Worm (Caenorhabditis elegans) whole organism, young adult: ENCODE results near the gene W05B10.6.

ENCODE experiments used
- B0261.1 ChIP-seq: sonication (generic microtip); optimal IDR thresholded peaks from 2 replicates; lab custom pipeline; 2016; ENCODE audit warnings: mild to moderate bottlenecking, missing genetic modification characterization, moderate library complexity, missing compliant biosample characterization
- F10E7.11 ChIP-seq: sonication (generic microtip); optimal IDR thresholded peaks from 2 replicates; lab custom pipeline; 2017; ENCODE audit warnings: mild to moderate bottlenecking, missing genetic modification characterization, moderate library complexity, missing compliant biosample characterization
- F37B4.10 ChIP-seq: fragments of 200-800 bp; sonication (Bioruptor generic); IDR thresholded peaks from 2 replicates; pipeline ENCODE4 v1.3.6; 2022; ENCODE audit warnings: missing genetic modification characterization, missing compliant biosample characterization
- F39B2.1 ChIP-seq: fragments of 200-800 bp; sonication (Bioruptor generic); IDR thresholded peaks from 2 replicates; pipeline ENCODE4 v1.3.6; 2022; ENCODE audit warnings: missing genetic modification reagents, missing genetic modification characterization, missing compliant biosample characterization
- F52B5.7 ChIP-seq: sonication (generic microtip); optimal IDR thresholded peaks from 2 replicates; lab custom pipeline; 2016; ENCODE audit warnings: mild to moderate bottlenecking, missing genetic modification characterization, missing compliant biosample characterization
- F55B11.4 ChIP-seq: sonication (generic microtip); optimal IDR thresholded peaks from 2 replicates; lab custom pipeline; 2016; ENCODE audit warnings: missing compliant biosample characterization, missing genetic modification characterization, borderline replicate concordance; ENCODE audit not compliant: insufficient read depth
- K12H6.12 ChIP-seq: fragments of 200-800 bp; sonication (Bioruptor generic); optimal IDR thresholded peaks from 2 replicates; lab custom pipeline; 2018; ENCODE audit warnings: mild to moderate bottlenecking, missing genetic modification characterization, missing compliant biosample characterization
- Y56A3A.18 ChIP-seq: fragments of 200-800 bp; sonication (Bioruptor generic); IDR thresholded peaks from 2 replicates; pipeline ENCODE4 v1.3.6; 2022; ENCODE audit warnings: missing genetic modification reagents, missing genetic modification characterization, missing compliant biosample characterization
- Y79H2A.3 ChIP-seq: fragments of 200-800 bp; sonication (Bioruptor generic); conservative IDR thresholded peaks from 2 replicates; pipeline ENCODE4 v1.3.6; 2022; ENCODE audit warnings: missing genetic modification reagents, missing genetic modification characterization, missing compliant biosample characterization
- Y95B8A.8 ChIP-seq: fragments of 200-800 bp; sonication (Bioruptor generic); IDR thresholded peaks from 2 replicates; pipeline ENCODE4 v1.3.6; 2022; ENCODE audit warnings: missing genetic modification reagents, missing genetic modification characterization, missing compliant biosample characterization
- ama-1 ChIP-seq, 3 experiments: fragments of 150-350 bp in 1 of 3; sonication (generic microtip) in 2 of 3; optimal IDR thresholded peaks; 2 replicates each; lab custom pipeline; 2014 to 2018; ENCODE audit warnings: missing biosample characterization in 2 of 3, missing genetic modification characterization in 2 of 3, missing genetic modification reagents in 2 of 3
- aptf-3 ChIP-seq: fragments of 200-800 bp; sonication (Bioruptor generic); IDR thresholded peaks from 2 replicates; pipeline ENCODE4 v1.3.6; 2022; ENCODE audit warnings: missing genetic modification characterization, missing compliant biosample characterization
- attf-3 ChIP-seq: fragments of 200-800 bp; sonication (Bioruptor generic); conservative IDR thresholded peaks from 2 replicates; pipeline ENCODE4 v1.3.6; 2022; ENCODE audit warnings: missing genetic modification reagents, missing genetic modification characterization, missing compliant biosample characterization
- bed-1 ChIP-seq: fragments of 200-800 bp; sonication (Bioruptor generic); IDR thresholded peaks from 2 replicates; pipeline ENCODE4 v1.3.6; 2022; ENCODE audit warnings: missing genetic modification reagents, missing genetic modification characterization, missing compliant biosample characterization
- ccch-3 ChIP-seq: fragments of 200-800 bp; sonication (Bioruptor generic); optimal IDR thresholded peaks from 2 replicates; lab custom pipeline; 2018; ENCODE audit warnings: mild to moderate bottlenecking, missing genetic modification characterization, missing compliant biosample characterization
- cebp-2 ChIP-seq: fragments of 200-800 bp; sonication (Bioruptor generic); IDR thresholded peaks from 2 replicates; pipeline ENCODE4 v1.3.6; 2022; ENCODE audit warnings: missing genetic modification characterization, missing compliant biosample characterization
- ceh-100 ChIP-seq: fragments of 200-800 bp; sonication (Bioruptor generic); IDR thresholded peaks from 2 replicates; pipeline ENCODE4 v1.3.6; 2022; ENCODE audit warnings: missing genetic modification reagents, missing genetic modification characterization, missing compliant biosample characterization
- ceh-27 ChIP-seq: fragments of 200-800 bp; sonication (Bioruptor generic); optimal IDR thresholded peaks from 2 replicates; lab custom pipeline; 2018; ENCODE audit warnings: mild to moderate bottlenecking, missing genetic modification characterization, moderate library complexity, missing compliant biosample characterization
- die-1 ChIP-seq: sonication (generic microtip); optimal IDR thresholded peaks from 2 replicates; lab custom pipeline; 2016; ENCODE audit warnings: missing genotype, mild to moderate bottlenecking, missing genetic modification characterization, missing compliant biosample characterization
- dpl-1 ChIP-seq: fragments of 150-350 bp; optimal IDR thresholded peaks from 2 replicates; lab custom pipeline; 2014; ENCODE audit warnings: missing biosample characterization, missing genetic modification reagents, missing genetic modification characterization
- egl-18 ChIP-seq: fragments of 200-800 bp; sonication (Bioruptor generic); IDR thresholded peaks from 2 replicates; pipeline ENCODE4 v1.3.6; 2022; ENCODE audit warnings: missing genetic modification reagents, missing genetic modification characterization, missing compliant biosample characterization
- fkh-3 ChIP-seq: sonication (generic microtip); optimal IDR thresholded peaks from 2 replicates; lab custom pipeline; 2016; ENCODE audit warnings: mild to moderate bottlenecking, missing genetic modification characterization, missing compliant biosample characterization
- hmg-20 ChIP-seq: fragments of 200-800 bp; sonication (Bioruptor generic); IDR thresholded peaks from 2 replicates; pipeline ENCODE4 v1.3.6; 2022; ENCODE audit warnings: missing genetic modification reagents, missing genetic modification characterization, missing compliant biosample characterization
- let-607 ChIP-seq, 2 experiments: fragments of 200-800 bp in 1 of 2; sonication (Bioruptor generic) in 1 of 2; sonication (generic microtip) in 1 of 2; optimal IDR thresholded peaks; 2 replicates each; lab custom pipeline; 2016 to 2018; ENCODE audit warnings: mild to moderate bottlenecking in 2 of 2, missing compliant biosample characterization in 2 of 2, missing genetic modification characterization in 2 of 2, moderate library complexity in 2 of 2, missing genotype in 1 of 2
- lin-26 ChIP-seq: fragments of 200-800 bp; sonication (Bioruptor generic); IDR thresholded peaks from 2 replicates; pipeline ENCODE4 v1.3.6; 2022; ENCODE audit warnings: missing genetic modification reagents, missing genetic modification characterization, missing compliant biosample characterization
- lsy-27 ChIP-seq: sonication (generic microtip); optimal IDR thresholded peaks from 2 replicates; lab custom pipeline; 2017; ENCODE audit warnings: missing genetic modification characterization, mild to moderate bottlenecking, missing compliant biosample characterization, antibody characterized with exemption, missing genotype, borderline replicate concordance; ENCODE audit not compliant: insufficient read depth
- madf-6 ChIP-seq: fragments of 200-800 bp; sonication (Bioruptor generic); IDR thresholded peaks from 2 replicates; pipeline ENCODE4 v1.3.6; 2022; ENCODE audit warnings: missing genetic modification reagents, missing genetic modification characterization, missing compliant biosample characterization
- mel-28 ChIP-seq: sonication (generic microtip); optimal IDR thresholded peaks from 2 replicates; lab custom pipeline; 2016; ENCODE audit warnings: borderline replicate concordance, mild to moderate bottlenecking, missing genetic modification characterization, missing compliant biosample characterization
- mes-4 ChIP-seq: sonication (generic microtip); optimal IDR thresholded peaks from 2 replicates; lab custom pipeline; 2016; ENCODE audit warnings: missing genotype, missing genetic modification characterization, missing compliant biosample characterization
- nfya-1 ChIP-seq: sonication (generic microtip); optimal IDR thresholded peaks from 2 replicates; lab custom pipeline; 2017; ENCODE audit warnings: antibody characterized with exemption, missing compliant biosample characterization, missing genetic modification characterization, borderline replicate concordance; ENCODE audit not compliant: insufficient read depth
- nfyb-1 ChIP-seq: fragments of 200-800 bp; sonication (Bioruptor generic); IDR thresholded peaks from 2 replicates; pipeline ENCODE4 v1.3.6; 2022; ENCODE audit warnings: missing genetic modification reagents, missing genetic modification characterization, missing compliant biosample characterization
- nhr-120 ChIP-seq: fragments of 200-800 bp; sonication (Bioruptor generic); IDR thresholded peaks from 2 replicates; pipeline ENCODE4 v1.3.6; 2022; ENCODE audit warnings: missing genetic modification characterization, missing compliant biosample characterization
- sea-2 ChIP-seq: fragments of 200-800 bp; sonication (Bioruptor generic); IDR thresholded peaks from 2 replicates; pipeline ENCODE4 v1.3.6; 2022; ENCODE audit warnings: missing genetic modification characterization, missing compliant biosample characterization
- sptf-2 ChIP-seq: fragments of 200-800 bp; sonication (Bioruptor generic); optimal IDR thresholded peaks from 2 replicates; lab custom pipeline; 2018; ENCODE audit warnings: mild to moderate bottlenecking, missing genetic modification characterization, missing compliant biosample characterization
- tbp1 ChIP-seq: fragments of 200-800 bp; sonication (Bioruptor generic); optimal IDR thresholded peaks from 2 replicates; lab custom pipeline; 2018; ENCODE audit warnings: mild to moderate bottlenecking, missing genetic modification characterization, missing compliant biosample characterization
- unc-62 ChIP-seq: fragments of 150-350 bp; optimal IDR thresholded peaks from 2 replicates; lab custom pipeline; 2014; ENCODE audit warnings: missing biosample characterization, missing genetic modification reagents, missing genetic modification characterization
- zfh-2 ChIP-seq: fragments of 200-800 bp; sonication (Bioruptor generic); conservative IDR thresholded peaks from 2 replicates; pipeline ENCODE4 v1.3.6; 2022; ENCODE audit warnings: missing genetic modification reagents, missing genetic modification characterization, missing compliant biosample characterization
- ztf-18 ChIP-seq: sonication (generic microtip); optimal IDR thresholded peaks from 2 replicates; lab custom pipeline; 2016; ENCODE audit warnings: missing genotype, mild to moderate bottlenecking, missing genetic modification characterization, missing compliant biosample characterization
- ztf-22 ChIP-seq: fragments of 200-800 bp; sonication (Bioruptor generic); optimal IDR thresholded peaks from 2 replicates; lab custom pipeline; 2018; ENCODE audit warnings: mild to moderate bottlenecking, missing genetic modification characterization, moderate library complexity, missing compliant biosample characterization
- ztf-25 ChIP-seq: fragments of 200-800 bp; sonication (Bioruptor generic); IDR thresholded peaks from 2 replicates; pipeline ENCODE4 v1.3.6; 2022; ENCODE audit warnings: missing genetic modification reagents, missing genetic modification characterization, missing compliant biosample characterization
- ztf-3 ChIP-seq: fragments of 200-800 bp; sonication (Bioruptor generic); optimal IDR thresholded peaks from 2 replicates; lab custom pipeline; 2018; ENCODE audit warnings: mild to moderate bottlenecking, missing genetic modification characterization, missing compliant biosample characterization

Gene W05B10.6

ce11 chrV:12633046-12633445, 25.0 kb downstream of the W05B10.6 start:
- TF ChIP-seq aptf-3 (GFP tag; lab: Robert Waterston, UW) (no peak), bed-1 (GFP tag; lab: Robert Waterston, UW) (0 out of 2 replicates have a peak, but pooled peaks have one; percentile 16), Y79H2A.3 (GFP tag; lab: Robert Waterston, UW) (no peak), fkh-3 (tag; lab: Kevin White, UChicago) (no peak), F55B11.4 (tag; lab: Kevin White, UChicago) (no peak)

- no peak for TF ChIP-seq ama-1 (optimal IDR thresholded peaks at IDR 0.05; lab: Kevin White, UChicago)
- no peak for TF ChIP-seq ama-1 (GFP tag; optimal IDR thresholded peaks at IDR 0.05; lab: Kevin White, UChicago)
- no peak for TF ChIP-seq mel-28
- no peak for TF ChIP-seq F52B5.7
- TF ChIP-seq lsy-27 (tag; lab: Kevin White, UChicago), result no peak
- TF ChIP-seq F37B4.10, result no peak
Observed at ce11 chrV:12632048-12632447, 26.0 kb downstream of the W05B10.6 start, which contains the start of gene srx-113. TSS of gene srx-113 (minus strand) at chrV:12632148.

ce11 chrV:12629743-12630142, 28.3 kb downstream of the W05B10.6 start, which contains the start of gene F56H9.6:
TSS of gene F56H9.6 (minus strand) at chrV:12629843.
- no peak for TF ChIP-seq madf-6 (GFP tag; lab: Robert Waterston, UW)
- TF ChIP-seq nhr-120 (GFP tag; lab: Robert Waterston, UW), result 0 out of 2 replicates have a peak, but pooled peaks have one; percentile 12
- no peak for TF ChIP-seq dpl-1 (GFP tag; lab: Kevin White, UChicago)
- TF ChIP-seq zfh-2 (GFP tag; lab: Robert Waterston, UW), result no peak
- no peak for TF ChIP-seq aptf-3 (GFP tag; lab: Robert Waterston, UW)
- TF ChIP-seq, all 124 proteins: peak for 1

ce11 chrV:12624371-12624770, 33.7 kb downstream of the W05B10.6 start, which contains the start of gene F56H9.9:
TSS of gene F56H9.9 (minus strand) at chrV:12624471.
- TF ChIP-seq ceh-27 (GFP tag; lab: Kevin White, UChicago) (peak; percentile 8), egl-18 (GFP tag; lab: Robert Waterston, UW) (no peak)

- TF ChIP-seq hmg-20 (GFP tag; lab: Robert Waterston, UW) (no peak), mes-4 (tag; lab: Kevin White, UChicago) (no peak), ztf-3 (GFP tag; lab: Kevin White, UChicago) (no peak), ccch-3 (no peak), K12H6.12 (no peak), unc-62 (no peak), sptf-2 (no peak), ceh-100 (GFP tag; lab: Robert Waterston, UW) (no peak), B0261.1 (tag; lab: Kevin White, UChicago) (no peak), bed-1 (GFP tag; lab: Robert Waterston, UW) (no peak), lin-26 (GFP tag; lab: Robert Waterston, UW) (no peak), egl-18 (GFP tag; lab: Robert Waterston, UW) (no peak)
Observed at ce11 chrV:12612118-12612517, 45.9 kb downstream of the W05B10.6 start, which contains the start of gene cyc-2.2. TSS of gene cyc-2.2 (minus strand) at chrV:12612218.

ce11 chrV:12611029-12611428, 47.0 kb downstream of the W05B10.6 start, which contains the start of gene cubn-1:
TSS of gene cubn-1 (plus strand) at chrV:12611329.
- TF ChIP-seq let-607 (tag; optimal IDR thresholded peaks at IDR 0.05; lab: Kevin White, UChicago) (no peak), attf-3 (GFP tag; lab: Robert Waterston, UW) (no peak), ztf-18 (tag; lab: Kevin White, UChicago) (no peak), F39B2.1 (GFP tag; lab: Robert Waterston, UW) (no peak), nfyb-1 (GFP tag; lab: Robert Waterston, UW) (no peak), cebp-2 (GFP tag; lab: Robert Waterston, UW) (no peak), ztf-22 (GFP tag; lab: Kevin White, UChicago) (no peak), nfya-1 (tag; lab: Kevin White, UChicago) (no peak), Y95B8A.8 (no peak), tbp1 (GFP tag; lab: Kevin White, UChicago) (no peak), ztf-25 (GFP tag; lab: Robert Waterston, UW) (no peak), Y56A3A.18 (no peak), sea-2 (no peak), F10E7.11 (no peak), die-1 (tag; lab: Kevin White, UChicago) (no peak)
